Worm (Caenorhabditis elegans): ENCODE results near the gene F59B2.8.

The F59B2.8 gene

DNA sequence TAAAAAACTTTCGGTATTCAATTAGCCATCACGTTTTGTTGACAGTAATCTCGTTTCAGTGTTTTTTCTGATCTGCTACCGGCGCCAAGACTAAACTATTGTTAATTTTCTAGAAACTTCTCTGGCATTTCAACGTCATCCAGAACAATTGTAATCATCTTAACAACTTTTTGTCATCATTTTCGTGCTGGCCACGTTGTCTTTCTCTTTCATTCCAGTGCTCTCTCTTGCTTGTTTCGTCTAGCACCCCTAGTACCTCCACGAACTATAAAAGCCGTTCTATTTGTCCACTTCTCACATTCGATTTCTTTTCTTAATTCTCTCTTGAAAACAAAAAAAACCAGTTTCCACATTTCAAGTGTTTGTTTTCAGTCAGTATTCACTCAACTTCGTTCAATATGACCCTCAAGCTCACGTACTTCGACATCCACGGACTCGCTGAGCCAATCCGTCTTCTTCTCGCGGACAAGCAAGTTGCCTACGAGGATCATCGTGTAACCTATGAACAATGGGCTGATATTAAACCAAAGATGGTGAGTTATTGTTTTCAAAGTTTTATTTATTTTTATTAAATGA is 49.0 kb upstream of the F59B2.8 start, which contains the start of gene gst-1 (continued):
- TF ChIP-seq hlh-11 (tag; optimal IDR thresholded peaks at IDR 0.05) (peak; percentile 54), nhr-237 (tag; optimal IDR thresholded peaks at IDR 0.05) (no peak), nhr-41 (GFP tag; IDR thresholded peaks at IDR 0.05) (no peak), nhr-10 (tag; optimal IDR thresholded peaks at IDR 0.05) (no peak), Y48G9A.11 (GFP tag; IDR thresholded peaks at IDR 0.05) (no peak), lsy-2 (tag; optimal IDR thresholded peaks at IDR 0.05) (peak in 1 of 2 experiments; percentile 48), vab-7 (GFP tag; IDR thresholded peaks at IDR 0.05) (no peak), php-3 (GFP tag; IDR thresholded peaks at IDR 0.05) (no peak), fkh-10 (GFP tag; optimal IDR thresholded peaks at IDR 0.05) (no peak), lin-1 (GFP tag; IDR thresholded peaks at IDR 0.05) (no peak; the same call in 1 of the 2 replicates), T26A8.4 (GFP tag; IDR thresholded peaks at IDR 0.05) (no peak), ZK337.2 (GFP tag; IDR thresholded peaks at IDR 0.05) (no peak), tag-97 (GFP tag; IDR thresholded peaks at IDR 0.05) (no peak), ama-1 (optimal IDR thresholded peaks at IDR 0.05) (peak; percentile 40), Y105C5A.15 (GFP tag; IDR thresholded peaks at IDR 0.05) (no peak), tra-1 (GFP tag; IDR thresholded peaks at IDR 0.05) (0 out of 2 replicates have a peak, but pooled peaks have one; percentile 8), ZK546.5 (tag; optimal IDR thresholded peaks at IDR 0.05) (no peak)

DNA sequence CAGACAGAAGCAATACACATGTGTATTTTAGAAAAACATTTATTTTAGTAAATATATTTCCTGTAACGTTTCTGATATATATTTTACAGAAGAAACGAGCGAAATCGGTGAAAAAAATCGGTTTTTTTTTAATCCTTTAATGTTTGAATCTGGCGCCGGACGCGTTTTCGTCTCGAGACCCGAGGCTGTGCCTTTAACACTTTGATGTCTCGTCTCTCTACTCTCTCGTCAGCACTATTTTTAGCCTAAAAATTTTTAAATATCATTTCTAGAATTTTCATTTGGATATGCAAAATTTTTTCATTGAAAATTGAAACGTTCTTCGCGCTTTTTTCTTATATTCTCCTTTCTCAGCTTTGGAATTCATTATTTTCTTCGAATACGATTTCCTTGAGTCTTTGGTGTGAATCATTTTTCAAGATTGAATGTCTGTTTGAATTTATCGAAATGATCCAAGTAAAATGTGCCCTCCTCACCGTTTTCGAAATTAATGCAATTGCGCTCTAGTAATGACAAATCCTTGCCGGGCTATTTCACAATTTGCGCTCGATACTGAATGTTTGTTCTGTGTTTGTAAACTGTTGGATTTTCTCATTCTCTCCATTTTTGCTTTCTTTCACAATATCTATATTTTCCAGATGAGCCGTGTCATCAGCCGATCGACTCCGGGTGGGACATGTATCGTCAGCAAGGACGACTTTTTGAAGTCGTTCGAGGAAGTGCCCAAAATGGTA is 44.6 kb upstream of the F59B2.8 start, which contains the start of gene cls-2:
TSS of gene cls-2 (plus strand) at position 635 of the 734 bp plus-strand sequence.
- TF ChIP-seq ceh-20 (GFP tag; IDR thresholded peaks at IDR 0.05): no peak
- no peak for TF ChIP-seq nhr-111 (GFP tag; optimal IDR thresholded peaks at IDR 0.05)
- 0 out of 2 replicates have a peak, but pooled peaks have one; percentile 7 for TF ChIP-seq dmd-6 (GFP tag; IDR thresholded peaks at IDR 0.05)
- TF ChIP-seq ctbp-1 (GFP tag; IDR thresholded peaks at IDR 0.05): 0 out of 2 replicates have a peak, but pooled peaks have one; percentile 14
- peak; percentile 23; the same call in 1 of the 2 replicates for TF ChIP-seq lim-7 (GFP tag; IDR thresholded peaks at IDR 0.05)

DNA sequence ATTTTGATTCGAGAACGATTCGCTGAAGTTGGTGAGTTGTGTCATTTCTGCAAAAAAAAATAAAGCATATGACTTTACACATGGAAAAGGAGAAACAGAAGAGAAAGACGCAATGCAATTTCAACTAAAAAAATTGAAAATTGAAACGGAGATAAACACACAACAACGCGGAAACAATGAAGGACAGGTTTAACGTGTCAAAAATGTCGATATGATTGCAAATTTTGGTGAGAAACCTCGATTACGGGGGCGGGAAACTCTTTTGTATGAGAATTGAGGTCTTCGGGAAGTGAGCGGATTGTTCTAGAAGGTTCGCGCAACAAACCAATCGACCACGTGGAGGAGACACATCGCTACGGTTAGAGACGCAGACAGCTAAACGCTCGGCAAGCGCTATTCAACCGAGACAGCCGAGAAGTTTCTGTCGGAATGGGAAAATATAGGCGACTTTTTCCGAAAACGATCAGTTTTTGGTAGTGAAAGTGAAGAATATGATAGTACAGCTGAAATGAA is 43.8 kb upstream of the F59B2.8 start, which contains the start of gene R107.5:
TSS of gene R107.5 (minus strand) at position 51 of the 513 bp plus-strand sequence.
- TF ChIP-seq hif-1 (tag; optimal IDR thresholded peaks at IDR 0.05): peak; percentile 66 to 86
- TF ChIP-seq jun-1 (tag; optimal IDR thresholded peaks at IDR 0.05): peak; percentile 84
- no peak for TF ChIP-seq aly-2 (tag; optimal IDR thresholded peaks at IDR 0.05)
- TF ChIP-seq unc-62 (GFP tag; optimal IDR thresholded peaks at IDR 0.05 in 1 of 2): peak in 1 of 2 experiments; percentile 84
- TF ChIP-seq unc-62 (tag; optimal IDR thresholded peaks at IDR 0.05): peak; percentile 12
- no peak for TF ChIP-seq unc-130 (GFP tag; optimal IDR thresholded peaks at IDR 0.05)
- TF ChIP-seq tag-97 (GFP tag; IDR thresholded peaks at IDR 0.05): 0 out of 2 replicates have a peak, but pooled peaks have one; percentile 38
- TF ChIP-seq mep-1 (tag; optimal IDR thresholded peaks at IDR 0.05): peak; percentile 90
- TF ChIP-seq lin-38 (GFP tag; IDR thresholded peaks at IDR 0.05): peak; percentile 81
- no peak for TF ChIP-seq ceh-28 (tag; optimal IDR thresholded peaks at IDR 0.05)
- no peak for TF ChIP-seq ZK546.5 (tag; optimal IDR thresholded peaks at IDR 0.05)
- no peak for TF ChIP-seq daf-8 (GFP tag; IDR thresholded peaks at IDR 0.05)
- peak; percentile 88 for TF ChIP-seq nhr-25 (tag; optimal IDR thresholded peaks at IDR 0.05; ENCODE audit: borderline replicate concordance, insufficient read depth)
- TF ChIP-seq dpl-1 (GFP tag; optimal IDR thresholded peaks at IDR 0.05): peak; percentile 73
- TF ChIP-seq lim-7 (GFP tag; IDR thresholded peaks at IDR 0.05): peak; percentile 67; the same call in 1 of the 2 replicates
- peak; percentile 77; the same call in 1 of the 2 replicates for TF ChIP-seq dmd-9 (GFP tag; IDR thresholded peaks at IDR 0.05)
- TF ChIP-seq ceh-20 (GFP tag; IDR thresholded peaks at IDR 0.05): peak; percentile 99
- peak; percentile 54 to 93 for TF ChIP-seq daf-16 (GFP tag; optimal IDR thresholded peaks at IDR 0.05)
- TF ChIP-seq daf-16 (tag; optimal IDR thresholded peaks at IDR 0.05): peak; percentile 41
- no peak for TF ChIP-seq ztf-11 (tag; optimal IDR thresholded peaks at IDR 0.05)
- TF ChIP-seq ceh-82 (tag; optimal IDR thresholded peaks at IDR 0.05): no peak
- peak; percentile 87 for TF ChIP-seq D1046.2 (GFP tag; IDR thresholded peaks at IDR 0.05)
- TF ChIP-seq nhr-6 (tag; optimal IDR thresholded peaks at IDR 0.05): peak; percentile 71
- TF ChIP-seq lir-3 (tag; optimal IDR thresholded peaks at IDR 0.05): no peak
- TF ChIP-seq madf-5 (GFP tag; IDR thresholded peaks at IDR 0.05): peak; percentile 47 to 79; a peak in 2 of 4 replicates
- TF ChIP-seq nhr-102 (tag; optimal IDR thresholded peaks at IDR 0.05): peak; percentile 94
- TF ChIP-seq lin-15B (tag; optimal IDR thresholded peaks at IDR 0.05): no peak
- peak; percentile 92 for TF ChIP-seq lin-1 (GFP tag; IDR thresholded peaks at IDR 0.05)
- TF ChIP-seq fos-1 (tag; optimal IDR thresholded peaks at IDR 0.05): no peak
- peak; percentile 92 for TF ChIP-seq php-3 (GFP tag; IDR thresholded peaks at IDR 0.05)
